Fruit fly (Drosophila melanogaster) whole organism, embryonic: ENCODE measurements around the gene CG34258.

ENCODE experiments used
- Abd-B ChIP-seq: fragments of 200-800 bp; sonication (Bioruptor generic); optimal IDR thresholded peaks from 2 replicates; lab custom pipeline; 2018; ENCODE audit warnings: missing biosample characterization, mild to moderate bottlenecking, missing genetic modification characterization, moderate library complexity
- Aef1 ChIP-seq: fragments of 200-800 bp; sonication (Bioruptor generic); IDR thresholded peaks from 3 replicates; pipeline ENCODE4 v1.3.6; 2022; ENCODE audit warnings: missing biosample characterization, missing genetic modification characterization
- Asciz ChIP-seq: fragments of 200-800 bp; sonication (Bioruptor generic); optimal IDR thresholded peaks from 2 replicates; lab custom pipeline; 2017; ENCODE audit warnings: missing biosample characterization, mild to moderate bottlenecking, missing genetic modification characterization, missing genetic modification reagents
- CG11504 ChIP-seq: fragments of 200-800 bp; sonication (Bioruptor generic); optimal IDR thresholded peaks from 3 replicates; lab custom pipeline; 2019; ENCODE audit warnings: missing biosample characterization, mild to moderate bottlenecking, missing genetic modification characterization, moderate library complexity
- CG13894 ChIP-seq: fragments of 200-800 bp; sonication (Bioruptor generic); optimal IDR thresholded peaks from 3 replicates; lab custom pipeline; 2018; ENCODE audit warnings: missing biosample characterization, mild to moderate bottlenecking, missing genetic modification characterization, moderate library complexity
- CG15601 ChIP-seq: fragments of 200-800 bp; sonication (Bioruptor generic); optimal IDR thresholded peaks from 3 replicates; lab custom pipeline; 2019; ENCODE audit warnings: missing biosample characterization, mild to moderate bottlenecking, missing genetic modification characterization, moderate library complexity
- CG16779 ChIP-seq: fragments of 200-800 bp; sonication (Bioruptor generic); IDR thresholded peaks from 2 replicates; pipeline ENCODE4 v1.3.6; 2022; ENCODE audit warnings: missing biosample characterization, missing genetic modification characterization
- CG17186 ChIP-seq: fragments of 200-800 bp; sonication (Bioruptor generic); optimal IDR thresholded peaks from 3 replicates; lab custom pipeline; 2017; ENCODE audit warnings: missing biosample characterization, missing genetic modification reagents, missing genetic modification characterization
- CG17359 ChIP-seq: fragments of 200-800 bp; sonication (Bioruptor generic); optimal IDR thresholded peaks from 3 replicates; lab custom pipeline; 2018; ENCODE audit warnings: missing biosample characterization, mild to moderate bottlenecking, missing genetic modification characterization, moderate library complexity
- CG1832 ChIP-seq: fragments of 200-800 bp; sonication (Bioruptor generic); optimal IDR thresholded peaks from 2 replicates; lab custom pipeline; 2017; ENCODE audit warnings: missing biosample characterization, mild to moderate bottlenecking, missing genetic modification characterization, inconsistent platforms
- CG2120 ChIP-seq: fragments of 200-800 bp; sonication (Bioruptor generic); optimal IDR thresholded peaks from 3 replicates; lab custom pipeline; 2016; ENCODE audit warnings: missing biosample characterization, missing genetic modification characterization
- CG2202 ChIP-seq: fragments of 200-800 bp; sonication (Bioruptor generic); optimal IDR thresholded peaks from 2 replicates; lab custom pipeline; 2018; ENCODE audit warnings: missing biosample characterization, mild to moderate bottlenecking, missing genetic modification characterization
- CG34422 ChIP-seq: fragments of 200-800 bp; sonication (Bioruptor generic); IDR thresholded peaks from 3 replicates; pipeline ENCODE4 v1.3.6; 2022; ENCODE audit warnings: missing biosample characterization, missing genetic modification characterization
- CG7839 ChIP-seq: fragments of 200-800 bp; sonication (Bioruptor generic); optimal IDR thresholded peaks from 3 replicates; lab custom pipeline; 2018; ENCODE audit warnings: missing biosample characterization, mild to moderate bottlenecking, missing genetic modification characterization, moderate library complexity
- CG8290 ChIP-seq, 3 experiments: fragments of 200-800 bp; sonication (Bioruptor generic); optimal IDR thresholded peaks; 2 replicates each; lab custom pipeline; 2016 to 2019; ENCODE audit warnings: missing biosample characterization in 3 of 3, missing genetic modification characterization in 3 of 3, mild to moderate bottlenecking in 2 of 3, moderate library complexity in 1 of 3
- CkIIα-i1 ChIP-seq: fragments of 200-800 bp; sonication (Bioruptor generic); IDR thresholded peaks from 2 replicates; pipeline ENCODE4 v1.3.6; 2022; ENCODE audit warnings: missing biosample characterization, missing genetic modification characterization
- CoRest ChIP-seq: fragments of 200-800 bp; sonication (Bioruptor generic); optimal IDR thresholded peaks from 3 replicates; lab custom pipeline; 2018; ENCODE audit warnings: missing biosample characterization, mild to moderate bottlenecking, missing genetic modification characterization, moderate library complexity
- Eip74EF ChIP-seq, 2 experiments: fragments of 200-800 bp in 1 of 2; fragments of >200 bp in 1 of 2; sonication (Bioruptor generic) in 1 of 2; optimal IDR thresholded peaks; 2 replicates each; lab custom pipeline; 2017 to 2019; ENCODE audit warnings: missing biosample characterization in 2 of 2, missing genetic modification characterization in 2 of 2, mild to moderate bottlenecking in 1 of 2, moderate library complexity in 1 of 2
- Fer2 ChIP-seq: fragments of 200-800 bp; sonication (Bioruptor generic); optimal IDR thresholded peaks from 2 replicates; lab custom pipeline; 2018; ENCODE audit warnings: missing biosample characterization, mild to moderate bottlenecking, missing genetic modification characterization, moderate library complexity
- Fer3 ChIP-seq: fragments of 200-800 bp; sonication (Bioruptor generic); optimal IDR thresholded peaks from 2 replicates; lab custom pipeline; 2018; ENCODE audit warnings: missing biosample characterization, mild to moderate bottlenecking, missing genetic modification characterization, moderate library complexity
- Gsc ChIP-seq: fragments of 200-800 bp; sonication (Bioruptor generic); IDR thresholded peaks from 2 replicates; pipeline ENCODE4 v1.3.6; 2022; ENCODE audit warnings: missing biosample characterization, missing genetic modification characterization
- HmgD ChIP-seq: fragments of 200-800 bp; sonication (Bioruptor generic); optimal IDR thresholded peaks from 3 replicates; lab custom pipeline; 2016; ENCODE audit warnings: missing biosample characterization, missing genetic modification characterization
- Hmr ChIP-seq: fragments of 200-800 bp; sonication (Bioruptor generic); optimal IDR thresholded peaks from 3 replicates; lab custom pipeline; 2017; ENCODE audit warnings: mild to moderate bottlenecking, missing biosample characterization, missing genetic modification reagents, missing genetic modification characterization
- Med ChIP-seq: fragments of 200-800 bp; sonication (Bioruptor generic); peaks from one replicate; lab custom pipeline; 2016; ENCODE audit warnings: missing biosample characterization, missing genetic modification characterization, mild to moderate bottlenecking, inconsistent platforms, moderate library complexity
- Oli ChIP-seq: fragments of 200-800 bp; sonication (Bioruptor generic); optimal IDR thresholded peaks from 2 replicates; lab custom pipeline; 2018; ENCODE audit warnings: missing biosample characterization, mild to moderate bottlenecking, missing genetic modification characterization, moderate library complexity
- Optix ChIP-seq: fragments of 200-800 bp; sonication (Bioruptor generic); IDR thresholded peaks from 3 replicates; pipeline ENCODE4 v1.3.6; 2022; ENCODE audit warnings: missing biosample characterization, missing genetic modification characterization
- Sox100B ChIP-seq: fragments of 200-800 bp; sonication (Bioruptor generic); optimal IDR thresholded peaks from 3 replicates; lab custom pipeline; 2018; ENCODE audit warnings: missing biosample characterization, mild to moderate bottlenecking, missing genetic modification characterization
- bsh ChIP-seq, 2 experiments: fragments of 200-800 bp; sonication (Bioruptor generic); optimal IDR thresholded peaks; 2 replicates each; lab custom pipeline; 2017 to 2018; ENCODE audit warnings: mild to moderate bottlenecking in 2 of 2, missing biosample characterization in 2 of 2, missing genetic modification characterization in 2 of 2, moderate library complexity in 1 of 2
- cg ChIP-seq: fragments of 200-800 bp; sonication (Bioruptor generic); optimal IDR thresholded peaks from 3 replicates; lab custom pipeline; 2019; ENCODE audit warnings: missing biosample characterization, mild to moderate bottlenecking, missing genetic modification characterization, moderate library complexity
- fd3F ChIP-seq: fragments of 200-800 bp; sonication (Bioruptor generic); optimal IDR thresholded peaks from 2 replicates; lab custom pipeline; 2018; ENCODE audit warnings: missing biosample characterization, mild to moderate bottlenecking, missing genetic modification characterization, moderate library complexity
- ftz-f1 ChIP-seq: fragments of 200-800 bp; sonication (Bioruptor generic); optimal IDR thresholded peaks from 2 replicates; lab custom pipeline; 2016; ENCODE audit warnings: missing biosample characterization, missing genetic modification characterization
- gem ChIP-seq: fragments of 200-800 bp; sonication (Bioruptor generic); optimal IDR thresholded peaks from 2 replicates; lab custom pipeline; 2019; ENCODE audit warnings: missing biosample characterization, mild to moderate bottlenecking, missing genetic modification characterization, moderate library complexity
- gfzf ChIP-seq: fragments of 200-800 bp; sonication (Bioruptor generic); optimal IDR thresholded peaks from 2 replicates; lab custom pipeline; 2016; ENCODE audit warnings: missing biosample characterization, mild to moderate bottlenecking, missing genetic modification characterization, moderate library complexity
- klu ChIP-seq: fragments of 200-800 bp; sonication (Bioruptor generic); IDR thresholded peaks from 2 replicates; pipeline ENCODE4 v1.3.6; 2022; ENCODE audit warnings: missing biosample characterization, missing genetic modification characterization
- lov ChIP-seq, 2 experiments: fragments of 200-800 bp in 1 of 2; fragments of >200 bp in 1 of 2; sonication (Bioruptor generic) in 1 of 2; IDR thresholded peaks in 1 of 2; optimal IDR thresholded peaks in 1 of 2; 2 replicates in 1 of 2; 3 replicates in 1 of 2; pipeline versions ENCODE4 v1.3.6 to Lab custom; 2017 to 2022; ENCODE audit warnings: missing biosample characterization in 1 of 2, missing genetic modification characterization in 1 of 2
- pum ChIP-seq: fragments of 200-800 bp; sonication (Bioruptor generic); optimal IDR thresholded peaks from 2 replicates; lab custom pipeline; 2016; ENCODE audit warnings: missing biosample characterization, missing genetic modification characterization
- pzg ChIP-seq: fragments of 200-800 bp; sonication (Bioruptor generic); optimal IDR thresholded peaks from 3 replicates; lab custom pipeline; 2018; ENCODE audit warnings: missing biosample characterization, mild to moderate bottlenecking, missing genetic modification characterization, moderate library complexity
- repo ChIP-seq: fragments of 200-800 bp; sonication (Bioruptor generic); optimal IDR thresholded peaks from 2 replicates; lab custom pipeline; 2016; ENCODE audit warnings: missing biosample characterization, missing genetic modification characterization
- ro ChIP-seq: fragments of 200-800 bp; sonication (Bioruptor generic); IDR thresholded peaks from 2 replicates; pipeline ENCODE4 v1.3.6; 2022; ENCODE audit warnings: missing biosample characterization, missing genetic modification characterization
- sens ChIP-seq: fragments of 200-800 bp; sonication (Bioruptor generic); peaks from one replicate; lab custom pipeline; 2016; ENCODE audit warnings: missing biosample characterization, missing genetic modification characterization
- shn ChIP-seq: fragments of 200-800 bp; sonication (Bioruptor generic); optimal IDR thresholded peaks from 3 replicates; lab custom pipeline; 2016; ENCODE audit warnings: missing biosample characterization, missing genetic modification characterization
- ssp ChIP-seq: fragments of 200-800 bp; sonication (Bioruptor generic); IDR thresholded peaks from 2 replicates; pipeline ENCODE4 v1.3.6; 2022; ENCODE audit warnings: missing biosample characterization, missing genetic modification characterization
- sug ChIP-seq: fragments of 200-800 bp; optimal IDR thresholded peaks from 2 replicates; lab custom pipeline; 2019; ENCODE audit warnings: missing biosample characterization, mild to moderate bottlenecking, missing genetic modification characterization, moderate library complexity
- tgo ChIP-seq: fragments of 200-800 bp; sonication (Bioruptor generic); IDR thresholded peaks from 3 replicates; pipeline ENCODE4 v1.3.6; 2022; ENCODE audit warnings: missing biosample characterization, missing genetic modification characterization
- tll ChIP-seq, 2 experiments: fragments of 200-800 bp in 1 of 2; fragments of >200 bp in 1 of 2; sonication (Bioruptor generic) in 1 of 2; optimal IDR thresholded peaks; 2 replicates each; lab custom pipeline; 2017 to 2019; ENCODE audit warnings: missing biosample characterization in 2 of 2, missing genetic modification characterization in 2 of 2, mild to moderate bottlenecking in 1 of 2, moderate library complexity in 1 of 2
- tna ChIP-seq: fragments of 200-800 bp; sonication (Bioruptor generic); IDR thresholded peaks from 2 replicates; pipeline ENCODE4 v1.3.6; 2022; ENCODE audit warnings: missing biosample characterization, missing genetic modification characterization; ENCODE audit not compliant: partially characterized antibody
- zen2 ChIP-seq: fragments of 200-800 bp; sonication (Bioruptor generic); IDR thresholded peaks from 3 replicates; pipeline ENCODE4 v1.3.6; 2022; ENCODE audit warnings: missing biosample characterization, missing genetic modification characterization; ENCODE audit not compliant: partially characterized antibody

CG34258 gene

DNA sequence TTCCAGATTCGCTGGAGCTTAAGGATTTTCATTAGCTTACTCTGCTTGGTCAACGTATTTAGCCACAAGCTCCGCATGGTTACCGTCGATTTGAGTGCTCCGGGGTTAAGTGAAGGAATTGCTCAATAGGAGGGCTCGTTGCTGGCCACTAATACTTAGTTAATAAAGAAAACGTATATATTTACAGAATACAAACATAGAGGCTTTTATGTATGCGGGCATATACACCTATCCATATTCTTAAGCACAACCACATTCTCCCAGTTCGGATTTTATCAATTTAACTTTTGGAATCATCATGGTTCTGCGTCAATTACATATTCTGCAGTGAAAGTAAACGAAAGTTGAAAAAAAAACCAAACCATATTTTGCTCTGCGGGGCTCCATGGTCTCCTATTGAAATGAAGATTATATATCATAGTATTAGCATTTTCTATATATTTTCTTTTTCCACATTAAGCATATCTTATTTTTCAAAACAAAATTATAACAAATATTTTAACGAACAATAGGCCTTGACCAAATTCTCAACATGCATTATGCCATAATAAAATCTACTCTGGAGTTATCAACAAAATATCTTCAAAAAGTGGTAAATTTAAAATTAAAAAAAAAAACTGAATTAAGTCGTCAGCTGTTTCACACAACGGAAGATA, 48.4 kb upstream of the CG34258 start, which contains the start of the genes Tom20 and Gabat (continued):
- TF ChIP-seq bsh (GFP tag; optimal IDR thresholded peaks at IDR 0.05; lab: Kevin White, UChicago): peak in 1 of 2 experiments; percentile 17
- peak; percentile 19 for TF ChIP-seq sug (tag; lab: Kevin White, UChicago)
- peak; percentile 12 for TF ChIP-seq fd3F (GFP tag; lab: Kevin White, UChicago)
- no peak for TF ChIP-seq Gsc
- TF ChIP-seq pum (GFP tag; lab: Kevin White, UChicago): no peak
- peak; percentile 3 for TF ChIP-seq gem (tag; lab: Kevin White, UChicago)
- no peak for TF ChIP-seq repo
- no peak for TF ChIP-seq pzg
- no peak for TF ChIP-seq Abd-B (GFP tag; lab: Kevin White, UChicago)
- TF ChIP-seq lov (optimal IDR thresholded peaks at IDR 0.05; lab: Kevin White, UChicago): no peak
- no peak for TF ChIP-seq lov (GFP tag; IDR thresholded peaks at IDR 0.05; lab: Robert Waterston, UW)
- TF ChIP-seq Fer3 (tag; lab: Kevin White, UChicago): peak; percentile 9
- TF ChIP-seq CG16779 (GFP tag; lab: Robert Waterston, UW): no peak
- TF ChIP-seq CG11504 (tag; lab: Kevin White, UChicago): peak; percentile 8
- TF ChIP-seq Fer2 (tag; lab: Kevin White, UChicago): peak; percentile 28
- no peak for TF ChIP-seq tna (GFP tag; lab: Robert Waterston, UW)
- no peak for TF ChIP-seq Oli
- no peak for TF ChIP-seq shn (GFP tag; lab: Kevin White, UChicago)
- TF ChIP-seq Aef1 (GFP tag; lab: Robert Waterston, UW): no peak
- TF ChIP-seq CG17186: no peak
- TF ChIP-seq Eip74EF (GFP tag; optimal IDR thresholded peaks at IDR 0.05; lab: Kevin White, UChicago): peak in 1 of 2 experiments; percentile 3
- no peak for TF ChIP-seq CG7839
- peak; percentile 8 for TF ChIP-seq CoRest (tag; lab: Kevin White, UChicago)
- no peak for TF ChIP-seq klu (GFP tag; lab: Robert Waterston, UW)
- no peak for TF ChIP-seq Hmr (GFP tag; lab: Kevin White, UChicago)
- no peak for TF ChIP-seq CG1832 (GFP tag; lab: Kevin White, UChicago)
- peak; percentile 26 for TF ChIP-seq Sox100B (GFP tag; lab: Kevin White, UChicago)
- TF ChIP-seq HmgD (GFP tag; lab: Kevin White, UChicago): no peak
- no peak for TF ChIP-seq gfzf (GFP tag; lab: Kevin White, UChicago)
- TF ChIP-seq CG13894: no peak
- TF ChIP-seq CG34422 (GFP tag; lab: Robert Waterston, UW): no peak
- TF ChIP-seq Optix (GFP tag; lab: Robert Waterston, UW): no peak
- TF ChIP-seq Med (GFP tag; lab: Kevin White, UChicago): peak; percentile 22
- no peak for TF ChIP-seq CG17359 (tag; lab: Kevin White, UChicago)
- TF ChIP-seq ssp (GFP tag; lab: Robert Waterston, UW): no peak
- no peak for TF ChIP-seq ro (GFP tag; lab: Robert Waterston, UW)
- TF ChIP-seq CG2202: no peak
- TF ChIP-seq tll (GFP tag; optimal IDR thresholded peaks at IDR 0.05; lab: Kevin White, UChicago): no peak
- TF ChIP-seq CG15601 (tag; lab: Kevin White, UChicago): no peak
- TF ChIP-seq Asciz (GFP tag; lab: Kevin White, UChicago): peak; percentile 35
- peak; percentile 4 for TF ChIP-seq CG2120 (GFP tag; lab: Kevin White, UChicago)
- no peak for TF ChIP-seq tgo (GFP tag; lab: Robert Waterston, UW)
- TF ChIP-seq CkIIα-i1 (GFP tag; lab: Robert Waterston, UW): no peak
- no peak for TF ChIP-seq ftz-f1 (GFP tag; lab: Kevin White, UChicago)
- peak; percentile 69 for TF ChIP-seq sens (GFP tag; lab: Kevin White, UChicago)
- no peak for TF ChIP-seq zen2 (GFP tag; lab: Robert Waterston, UW)
- no peak for TF ChIP-seq CG8290 (GFP tag; optimal IDR thresholded peaks at IDR 0.05; lab: Kevin White, UChicago)
- peak in 1 of 2 experiments; percentile 6 for TF ChIP-seq CG8290 (tag; optimal IDR thresholded peaks at IDR 0.05; lab: Kevin White, UChicago)
- TF ChIP-seq cg: peak; percentile 72
- TF ChIP-seq, all 482 proteins: peak for 34
